In the genomic region with DNA sequence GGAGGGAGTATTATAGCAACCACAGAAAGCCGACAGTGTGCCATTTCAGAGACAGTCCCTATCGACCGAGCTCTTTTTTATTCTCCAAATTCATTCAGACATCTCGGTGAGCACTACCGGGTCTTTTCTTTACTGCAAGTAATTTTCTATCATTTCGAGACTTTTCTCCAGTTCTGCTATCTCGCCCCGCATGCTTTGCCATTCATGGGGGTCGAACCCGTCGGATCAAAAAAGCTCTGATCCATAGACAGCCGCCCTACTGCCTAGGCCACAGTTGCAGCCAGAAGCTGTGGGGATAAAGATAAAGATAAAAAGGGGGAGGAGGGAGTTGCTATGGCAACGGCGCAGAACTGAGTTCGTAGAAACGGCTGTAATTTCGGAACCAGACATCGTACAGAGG, we compare ENCODE assay signal across 1 worm cellular context.
A peak's percentile ranks its signal among the peaks of the same experiment; 100 is the strongest.
TF ChIP-seq lines count a peak whose summit lies in the region.

No protein-coding gene starts in this region.

TF ChIP-seq in whole organism, L4 larva, 104 proteins besides CTCF, POLR2A, EP300 and RAD21 (continued from another document):
- peak; percentile 64; the same call in 1 of the 2 replicates for TF ChIP-seq snpc-1.2 (GFP tag; IDR thresholded peaks at IDR 0.05; lab: Robert Waterston, UW)
- TF ChIP-seq F10B5.3 (tag; optimal IDR thresholded peaks at IDR 0.05; lab: Kevin White, UChicago), result no peak
- no peak for TF ChIP-seq nhr-11 (tag; optimal IDR thresholded peaks at IDR 0.05; lab: Kevin White, UChicago)
- TF ChIP-seq dmd-9 (GFP tag; IDR thresholded peaks at IDR 0.05; lab: Robert Waterston, UW), result no peak
- TF ChIP-seq zip-11 (GFP tag; IDR thresholded peaks at IDR 0.05; lab: Robert Waterston, UW), result no peak
- no peak for TF ChIP-seq zip-2 (tag; optimal IDR thresholded peaks at IDR 0.05; lab: Kevin White, UChicago)
- peak; percentile 18 for TF ChIP-seq F49E8.2 (tag; optimal IDR thresholded peaks at IDR 0.05; lab: Kevin White, UChicago; ENCODE audit: borderline replicate concordance)
- TF ChIP-seq tra-1 (GFP tag; IDR thresholded peaks at IDR 0.05; lab: Robert Waterston, UW), result 0 out of 2 replicates have a peak, but pooled peaks have one; percentile 22
- TF ChIP-seq lim-7 (GFP tag; IDR thresholded peaks at IDR 0.05; lab: Robert Waterston, UW), result 0 out of 2 replicates have a peak, but pooled peaks have one; percentile 33
- no peak for TF ChIP-seq madf-5 (GFP tag; IDR thresholded peaks at IDR 0.05; lab: Robert Waterston, UW)
- TF ChIP-seq nhr-10 (tag; optimal IDR thresholded peaks at IDR 0.05; lab: Kevin White, UChicago), result no peak
- peak; percentile 41 for TF ChIP-seq aha-1 (tag; lab: Kevin White, UChicago)
- TF ChIP-seq pha-4 (GFP tag; IDR thresholded peaks at IDR 0.05; lab: Robert Waterston, UW), result peak; percentile 43; the same call in 1 of the 2 replicates
- no peak for TF ChIP-seq pha-4 (tag; optimal IDR thresholded peaks at IDR 0.05; lab: Kevin White, UChicago)
- TF ChIP-seq lir-3 (tag; optimal IDR thresholded peaks at IDR 0.05; lab: Kevin White, UChicago), result peak; percentile 38
- no peak for TF ChIP-seq mxl-2 (GFP tag; conservative IDR thresholded peaks at IDR 0.05; lab: Robert Waterston, UW)
- TF ChIP-seq mxl-3 (GFP tag; optimal IDR thresholded peaks at IDR 0.05; lab: Kevin White, UChicago), result no peak
